Worm (Caenorhabditis elegans) whole organism, L1 larva: ENCODE results near the gene msp-31.
A peak's percentile ranks its signal among the peaks of the same experiment; 100 is the strongest.

Experiments
- C34B4.2 ChIP-seq: sonication (generic microtip); optimal IDR thresholded peaks from 2 replicates; lab custom pipeline; 2017; ENCODE audit warnings: mild to moderate bottlenecking, missing genetic modification characterization, missing compliant biosample characterization
- F16B12.6 ChIP-seq: fragments of 150-350 bp; optimal IDR thresholded peaks from 2 replicates; lab custom pipeline; 2014; ENCODE audit warnings: missing biosample characterization, missing genetic modification characterization
- Y116A8C.19 ChIP-seq: sonication (generic microtip); optimal IDR thresholded peaks from 2 replicates; lab custom pipeline; 2016; ENCODE audit warnings: missing compliant biosample characterization, missing genetic modification characterization, borderline replicate concordance
- aly-2 ChIP-seq: fragments of 150-350 bp; optimal IDR thresholded peaks from 2 replicates; lab custom pipeline; 2014; ENCODE audit warnings: missing biosample characterization, missing genetic modification characterization
- blmp-1 ChIP-seq: fragments of 150-350 bp; optimal IDR thresholded peaks from 2 replicates; lab custom pipeline; 2014; ENCODE audit warnings: missing biosample characterization, missing genetic modification characterization
- ceh-63 ChIP-seq: fragments of 200-800 bp; sonication (Bioruptor generic); optimal IDR thresholded peaks from 2 replicates; lab custom pipeline; 2018; ENCODE audit warnings: mild to moderate bottlenecking, missing genetic modification characterization, missing compliant biosample characterization
- ceh-8 ChIP-seq: fragments of 200-800 bp; sonication (Bioruptor generic); optimal IDR thresholded peaks from 2 replicates; lab custom pipeline; 2018; ENCODE audit warnings: mild to moderate bottlenecking, missing genetic modification characterization, moderate library complexity, missing compliant biosample characterization
- ces-1 ChIP-seq: fragments of 150-350 bp; optimal IDR thresholded peaks from 2 replicates; lab custom pipeline; 2014; ENCODE audit warnings: missing biosample characterization, missing genetic modification reagents, missing genetic modification characterization
- dsc-1 ChIP-seq: sonication (generic microtip); optimal IDR thresholded peaks from 2 replicates; lab custom pipeline; 2016; ENCODE audit warnings: mild to moderate bottlenecking, missing genetic modification characterization, missing compliant biosample characterization
- efl-1 ChIP-seq, 4 experiments: fragments of 150-350 bp; optimal IDR thresholded peaks in 3 of 4; peaks in 1 of 4; 1 replicate in 1 of 4; 2 replicates in 3 of 4; lab custom pipeline; 2014; ENCODE audit warnings: missing biosample characterization in 2 of 4, missing genetic modification characterization in 2 of 4, missing genetic modification reagents in 2 of 4
- efl-3 ChIP-seq: fragments of 200-800 bp; sonication (Bioruptor generic); optimal IDR thresholded peaks from 2 replicates; lab custom pipeline; 2018; ENCODE audit warnings: mild to moderate bottlenecking, missing genetic modification characterization, missing compliant biosample characterization
- elt-2 ChIP-seq: sonication (generic microtip); optimal IDR thresholded peaks from 2 replicates; lab custom pipeline; 2016; ENCODE audit warnings: missing genetic modification characterization, mild to moderate bottlenecking, inconsistent platforms, missing compliant biosample characterization, missing genetic modification reagents
- elt-3 ChIP-seq, 6 experiments: fragments of 150-350 bp in 1 of 6; sonication (generic microtip); optimal IDR thresholded peaks; 2 replicates each; lab custom pipeline; 2017 to 2018; ENCODE audit warnings: missing biosample characterization in 6 of 6, missing genetic modification characterization in 6 of 6, inconsistent platforms in 1 of 6
- fkh-8 ChIP-seq: sonication (generic microtip); optimal IDR thresholded peaks from 2 replicates; lab custom pipeline; 2016; ENCODE audit warnings: mild to moderate bottlenecking, missing genetic modification characterization, missing compliant biosample characterization
- fos-1 ChIP-seq: fragments of 150-350 bp; optimal IDR thresholded peaks from 2 replicates; lab custom pipeline; 2014; ENCODE audit warnings: missing biosample characterization, missing genetic modification characterization
- grh-1 ChIP-seq: fragments of 200-800 bp; sonication (Bioruptor generic); IDR thresholded peaks from 2 replicates; pipeline ENCODE4 v1.3.6; 2022; ENCODE audit warnings: missing genetic modification reagents, missing genetic modification characterization, missing compliant biosample characterization
- lin-13 ChIP-seq: fragments of 150-350 bp; optimal IDR thresholded peaks from 2 replicates; lab custom pipeline; 2014; ENCODE audit warnings: missing biosample characterization, missing genetic modification reagents, missing genetic modification characterization
- lin-14 ChIP-seq: fragments of 200-800 bp; sonication (Bioruptor generic); optimal IDR thresholded peaks from 2 replicates; lab custom pipeline; 2018; ENCODE audit warnings: mild to moderate bottlenecking, missing genetic modification characterization, moderate library complexity, missing compliant biosample characterization
- lin-15B ChIP-seq: fragments of 150-350 bp; sonication (generic microtip); optimal IDR thresholded peaks from 3 replicates; lab custom pipeline; 2014; ENCODE audit warnings: missing biosample characterization, missing genetic modification characterization
- lin-35 ChIP-seq, 2 experiments: fragments of 150-350 bp; optimal IDR thresholded peaks; 2 replicates each; lab custom pipeline; 2014; ENCODE audit warnings: missing biosample characterization in 2 of 2, missing genetic modification characterization in 2 of 2, missing genetic modification reagents in 2 of 2
- lin-39 ChIP-seq: fragments of 150-350 bp; optimal IDR thresholded peaks from 2 replicates; lab custom pipeline; 2014; ENCODE audit warnings: missing biosample characterization, missing genetic modification reagents, missing genetic modification characterization
- lsy-2 ChIP-seq, 2 experiments: fragments of 150-350 bp; optimal IDR thresholded peaks; 2 replicates each; lab custom pipeline; 2014; ENCODE audit warnings: missing biosample characterization in 2 of 2, missing genetic modification characterization in 2 of 2
- nhr-12 ChIP-seq: sonication (generic microtip); optimal IDR thresholded peaks from 2 replicates; lab custom pipeline; 2017; ENCODE audit warnings: missing biosample characterization, missing genetic modification characterization
- nhr-19 ChIP-seq: fragments of 200-800 bp; sonication (Bioruptor generic); conservative IDR thresholded peaks from 2 replicates; pipeline ENCODE4 v1.3.6; 2022; ENCODE audit warnings: missing genetic modification characterization, missing compliant biosample characterization
- nhr-20 ChIP-seq: sonication (generic microtip); optimal IDR thresholded peaks from 2 replicates; lab custom pipeline; 2016; ENCODE audit warnings: mild to moderate bottlenecking, missing genetic modification characterization, missing compliant biosample characterization
- nhr-237 ChIP-seq: fragments of 150-350 bp; optimal IDR thresholded peaks from 2 replicates; lab custom pipeline; 2014; ENCODE audit warnings: missing biosample characterization, missing genetic modification characterization
- nhr-28 ChIP-seq: fragments of 150-350 bp; optimal IDR thresholded peaks from 2 replicates; lab custom pipeline; 2014; ENCODE audit warnings: missing biosample characterization, missing genetic modification characterization
- nhr-71 ChIP-seq: sonication (generic microtip); optimal IDR thresholded peaks from 2 replicates; lab custom pipeline; 2016; ENCODE audit warnings: mild to moderate bottlenecking, missing genetic modification characterization, moderate library complexity, missing compliant biosample characterization
- nhr-85 ChIP-seq: sonication (generic microtip); peaks from one replicate; lab custom pipeline; 2016; ENCODE audit warnings: missing genetic modification characterization, inconsistent platforms, missing compliant biosample characterization
- nhr-90 ChIP-seq: sonication (generic microtip); optimal IDR thresholded peaks from 2 replicates; lab custom pipeline; 2016; ENCODE audit warnings: mild to moderate bottlenecking, missing genetic modification characterization, missing compliant biosample characterization; ENCODE audit not compliant: poor library complexity
- pax-3 ChIP-seq: fragments of 200-800 bp; sonication (Bioruptor generic); optimal IDR thresholded peaks from 2 replicates; lab custom pipeline; 2018; ENCODE audit warnings: mild to moderate bottlenecking, missing genetic modification characterization, moderate library complexity, missing compliant biosample characterization
- rnt-1 ChIP-seq: sonication (generic microtip); optimal IDR thresholded peaks from 2 replicates; lab custom pipeline; 2016; ENCODE audit warnings: mild to moderate bottlenecking, missing genetic modification characterization, moderate library complexity, missing compliant biosample characterization
- snu-23 ChIP-seq: sonication (generic microtip); optimal IDR thresholded peaks from 2 replicates; lab custom pipeline; 2016; ENCODE audit warnings: missing genetic modification characterization, missing compliant biosample characterization
- sptf-1 ChIP-seq: fragments of 150-350 bp; optimal IDR thresholded peaks from 2 replicates; lab custom pipeline; 2014; ENCODE audit warnings: missing biosample characterization, missing genetic modification characterization
- tbx-2 ChIP-seq: sonication (generic microtip); optimal IDR thresholded peaks from 2 replicates; lab custom pipeline; 2016; ENCODE audit warnings: missing genetic modification characterization, missing compliant biosample characterization
- unc-30 ChIP-seq: sonication (generic microtip); optimal IDR thresholded peaks from 2 replicates; lab custom pipeline; 2017; ENCODE audit warnings: missing biosample characterization, missing genetic modification characterization
- vab-15 ChIP-seq: sonication (generic microtip); optimal IDR thresholded peaks from 2 replicates; lab custom pipeline; 2017; ENCODE audit warnings: missing genotype, mild to moderate bottlenecking, missing genetic modification characterization, missing compliant biosample characterization
- xbp-1 ChIP-seq: sonication (generic microtip); optimal IDR thresholded peaks from 2 replicates; lab custom pipeline; 2016; ENCODE audit warnings: missing genetic modification characterization, missing compliant biosample characterization
- ztf-11 ChIP-seq, 2 experiments: sonication (generic microtip); optimal IDR thresholded peaks; 2 replicates each; lab custom pipeline; 2016 to 2017; ENCODE audit warnings: missing genetic modification characterization in 2 of 2, missing biosample characterization in 1 of 2, missing compliant biosample characterization in 1 of 2
- ztf-4 ChIP-seq: fragments of 150-350 bp; optimal IDR thresholded peaks from 2 replicates; lab custom pipeline; 2014; ENCODE audit warnings: missing biosample characterization, missing genetic modification characterization

msp-31 gene

ce11 chrII:4955353-4955752 lies 39.0 kb upstream of the msp-31 start, which contains the start of gene pbs-3 (continued):
- no peak for TF ChIP-seq sptf-1
- TF ChIP-seq lin-14 = peak; percentile 53
- peak in 1 of 2 experiments; percentile 57 for TF ChIP-seq ztf-11 (tag; optimal IDR thresholded peaks at IDR 0.05; lab: Kevin White, UChicago)
- TF ChIP-seq lin-35 (GFP tag; optimal IDR thresholded peaks at IDR 0.05; lab: Kevin White, UChicago) = peak; percentile 59 to 86
- TF ChIP-seq lin-15B (tag; lab: Kevin White, UChicago) = peak; percentile 48
- TF ChIP-seq nhr-90 (tag; lab: Kevin White, UChicago) = peak; percentile 49
- TF ChIP-seq nhr-20 (tag; lab: Kevin White, UChicago) = peak; percentile 49
- TF ChIP-seq rnt-1 (tag; lab: Kevin White, UChicago) = peak; percentile 85
- peak; percentile 65 for TF ChIP-seq fkh-8 (tag; lab: Kevin White, UChicago)
- TF ChIP-seq lsy-2 (tag; optimal IDR thresholded peaks at IDR 0.05; lab: Kevin White, UChicago) = peak; percentile 52 to 85
- TF ChIP-seq lin-39 = no peak
- TF ChIP-seq tbx-2 (tag; lab: Kevin White, UChicago) = peak; percentile 39
- peak; percentile 23 for TF ChIP-seq aly-2
- peak; percentile 67 for TF ChIP-seq snu-23 (GFP tag; lab: Kevin White, UChicago)
- TF ChIP-seq lin-13 = peak; percentile 47
- peak in 2 of 6 experiments; percentile 42 to 71 for TF ChIP-seq elt-3 (tag; optimal IDR thresholded peaks at IDR 0.05; lab: Kevin White, UChicago)
- TF ChIP-seq grh-1 (GFP tag; lab: Robert Waterston, UW) = no peak
- peak; percentile 46 for TF ChIP-seq elt-2
- peak; percentile 0 for TF ChIP-seq nhr-237 (tag; lab: Kevin White, UChicago)
- TF ChIP-seq F16B12.6 (tag; lab: Kevin White, UChicago) = peak; percentile 56
- peak; percentile 61 for TF ChIP-seq vab-15 (tag; lab: Kevin White, UChicago)
- TF ChIP-seq fos-1 (tag; lab: Kevin White, UChicago) = no peak
- 0 out of 2 replicates have a peak, but pooled peaks have one; percentile 5 for TF ChIP-seq nhr-19
- peak; percentile 67 for TF ChIP-seq blmp-1 (tag; lab: Kevin White, UChicago)
- TF ChIP-seq dsc-1 = peak; percentile 8
- peak; percentile 64 for TF ChIP-seq nhr-71 (tag; lab: Kevin White, UChicago)
- peak; percentile 41 for TF ChIP-seq xbp-1 (tag; lab: Kevin White, UChicago)

DNA sequence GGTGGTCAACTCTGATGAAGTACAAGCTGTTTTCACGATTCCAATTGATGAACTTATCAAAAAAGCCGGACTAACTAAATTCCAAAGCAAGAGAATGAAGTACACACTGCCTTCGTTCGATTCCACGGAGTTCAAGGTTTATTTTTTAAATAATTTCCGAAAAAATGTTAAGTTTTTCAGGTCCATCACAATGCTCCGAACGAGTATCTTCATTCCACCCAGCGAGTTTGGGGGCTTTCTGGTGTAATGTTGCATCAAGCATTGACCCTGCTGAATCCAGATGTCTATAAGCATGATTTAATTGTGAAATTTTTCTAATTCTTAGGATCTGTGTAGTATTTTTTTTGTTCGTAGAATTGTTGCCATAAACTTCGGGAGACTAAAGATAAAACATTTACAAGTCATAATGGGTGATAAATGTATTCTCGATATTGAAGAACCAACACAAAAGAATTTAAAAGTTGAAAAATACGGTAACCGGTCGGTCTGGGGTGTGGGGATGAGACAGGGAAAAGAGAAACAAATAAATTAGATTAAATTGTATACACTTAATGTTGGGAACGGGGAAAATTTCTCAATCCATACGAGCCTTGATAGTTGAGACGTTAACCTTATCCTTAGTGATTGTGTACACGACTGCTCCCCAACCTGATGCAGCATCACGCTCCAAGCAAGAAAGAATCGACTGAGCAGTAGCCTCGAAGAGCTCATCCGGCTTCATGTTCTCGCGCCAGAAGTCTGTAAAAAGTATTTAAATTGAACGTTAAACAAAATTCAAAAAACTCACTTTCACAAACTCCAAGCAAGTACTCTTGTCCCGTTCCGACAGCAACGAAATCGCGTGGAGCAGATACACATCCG lies 38.0 kb upstream of the msp-31 start:
- TF ChIP-seq pax-3 (no peak), Y116A8C.19 (no peak), nhr-85 (tag; lab: Kevin White, UChicago) (peak; percentile 59), nhr-71 (tag; lab: Kevin White, UChicago) (no peak), aly-2 (no peak), grh-1 (GFP tag; lab: Robert Waterston, UW) (no peak), ces-1 (GFP tag; lab: Kevin White, UChicago) (no peak), ceh-63 (GFP tag; lab: Kevin White, UChicago) (no peak), dsc-1 (peak; percentile 32), ztf-4 (no peak), unc-30 (tag; lab: Kevin White, UChicago) (no peak), rnt-1 (tag; lab: Kevin White, UChicago) (no peak), ceh-8 (no peak), efl-1 (optimal IDR thresholded peaks at IDR 0.05; lab: Kevin White, UChicago) (no peak), efl-1 (GFP tag; optimal IDR thresholded peaks at IDR 0.05 in 1 of 2; lab: Kevin White, UChicago) (no peak)

DNA sequence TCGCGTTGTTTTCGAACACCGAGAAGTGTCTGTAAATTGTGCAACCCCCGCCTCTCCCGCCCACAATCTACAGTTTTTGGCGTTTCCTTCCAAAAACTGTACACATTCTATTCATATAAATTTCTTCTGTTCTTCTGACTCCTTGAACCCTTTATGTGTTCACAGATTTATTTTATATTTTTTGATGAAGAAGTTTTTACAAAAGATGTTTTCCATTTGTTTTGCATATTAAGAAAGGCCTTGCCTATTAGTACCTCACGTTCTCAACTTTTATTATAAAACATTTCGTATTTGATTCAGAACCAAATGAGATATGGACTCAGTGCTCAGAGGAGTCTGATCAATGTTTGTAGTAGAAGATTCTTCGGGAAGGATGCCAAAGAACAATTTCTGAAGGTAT lies 36.9 kb upstream of the msp-31 start, which contains the start of gene ndx-3:
Gene ndx-3, plus strand, starts transcription at position 301 of the 400 bp plus-strand sequence.
- TF ChIP-seq ztf-4 (no peak), nhr-12 (no peak), lsy-2 (tag; optimal IDR thresholded peaks at IDR 0.05; lab: Kevin White, UChicago) (no peak), efl-3 (GFP tag; lab: Kevin White, UChicago) (no peak), nhr-85 (tag; lab: Kevin White, UChicago) (no peak), nhr-71 (tag; lab: Kevin White, UChicago) (no peak), nhr-20 (tag; lab: Kevin White, UChicago) (no peak), nhr-28 (tag; lab: Kevin White, UChicago) (no peak), grh-1 (GFP tag; lab: Robert Waterston, UW) (no peak), fkh-8 (tag; lab: Kevin White, UChicago) (no peak), aly-2 (no peak), dsc-1 (no peak), elt-3 (tag; optimal IDR thresholded peaks at IDR 0.05; lab: Kevin White, UChicago) (no peak), efl-1 (optimal IDR thresholded peaks at IDR 0.05; lab: Kevin White, UChicago) (no peak), efl-1 (GFP tag; optimal IDR thresholded peaks at IDR 0.05 in 1 of 2; lab: Kevin White, UChicago) (no peak), C34B4.2 (tag; lab: Kevin White, UChicago) (no peak)
